Worm (Caenorhabditis elegans) whole organism, L4 larva: Measurements from ENCODE around the gene Y6G8.8.

ENCODE experiments used
- D1046.2 ChIP-seq: fragments of 200-800 bp; sonication (Bioruptor generic); IDR thresholded peaks from 2 replicates; pipeline ENCODE4 v1.3.6; 2022; ENCODE audit warnings: missing genetic modification characterization, missing compliant biosample characterization
- F26F4.8 ChIP-seq: fragments of 200-800 bp; sonication (Bioruptor generic); conservative IDR thresholded peaks from 2 replicates; pipeline ENCODE4 v1.3.6; 2022; ENCODE audit warnings: missing genetic modification characterization, missing compliant biosample characterization
- F37D6.2 ChIP-seq: sonication (generic microtip); optimal IDR thresholded peaks from 2 replicates; lab custom pipeline; 2016; ENCODE audit warnings: mild to moderate bottlenecking, missing genetic modification characterization, missing compliant biosample characterization
- Y105C5A.15 ChIP-seq: fragments of 200-800 bp; sonication (Bioruptor generic); IDR thresholded peaks from 2 replicates; pipeline ENCODE4 v1.3.6; 2022; ENCODE audit warnings: missing genetic modification characterization, missing compliant biosample characterization
- aha-1 ChIP-seq: fragments of 150-350 bp; peaks from one replicate; lab custom pipeline; 2014; ENCODE audit warnings: missing biosample characterization, missing genetic modification characterization
- aly-2 ChIP-seq: sonication (generic microtip); optimal IDR thresholded peaks from 2 replicates; lab custom pipeline; 2018; ENCODE audit warnings: missing biosample characterization, missing genetic modification characterization
- arid-1 ChIP-seq: fragments of 200-800 bp; sonication (Bioruptor generic); conservative IDR thresholded peaks from 2 replicates; pipeline ENCODE4 v1.3.6; 2022; ENCODE audit warnings: missing genetic modification reagents, missing genetic modification characterization, missing compliant biosample characterization
- ceh-20 ChIP-seq: fragments of 200-800 bp; sonication (Bioruptor generic); IDR thresholded peaks from 2 replicates; pipeline ENCODE4 v1.3.6; 2022; ENCODE audit warnings: missing genetic modification reagents, missing genetic modification characterization, missing compliant biosample characterization
- ceh-28 ChIP-seq: fragments of 150-350 bp; optimal IDR thresholded peaks from 2 replicates; lab custom pipeline; 2014; ENCODE audit warnings: missing biosample characterization, missing genetic modification reagents, missing genetic modification characterization
- ceh-82 ChIP-seq: sonication (generic microtip); optimal IDR thresholded peaks from 2 replicates; lab custom pipeline; 2017; ENCODE audit warnings: missing biosample characterization, missing genetic modification characterization
- ctbp-1 ChIP-seq: fragments of 200-800 bp; sonication (Bioruptor generic); IDR thresholded peaks from 2 replicates; pipeline ENCODE4 v1.3.6; 2022; ENCODE audit warnings: missing genetic modification reagents, missing genetic modification characterization, missing compliant biosample characterization
- daf-12 ChIP-seq: fragments of 150-350 bp; optimal IDR thresholded peaks from 2 replicates; lab custom pipeline; 2014; ENCODE audit warnings: missing biosample characterization, missing genetic modification reagents, missing genetic modification characterization
- daf-16 ChIP-seq, 3 experiments: sonication (generic microtip); optimal IDR thresholded peaks; 2 replicates each; lab custom pipeline; 2016 to 2017; ENCODE audit warnings: missing genetic modification characterization in 3 of 3, missing genetic modification reagents in 3 of 3, mild to moderate bottlenecking in 2 of 3, missing compliant biosample characterization in 2 of 3, missing biosample characterization in 1 of 3, moderate library complexity in 1 of 3
- daf-8 ChIP-seq: fragments of 200-800 bp; sonication (Bioruptor generic); IDR thresholded peaks from 2 replicates; pipeline ENCODE4 v1.3.6; 2022; ENCODE audit warnings: missing genetic modification characterization, missing compliant biosample characterization
- dmd-6 ChIP-seq: fragments of 200-800 bp; sonication (Bioruptor generic); IDR thresholded peaks from 2 replicates; pipeline ENCODE4 v1.3.6; 2022; ENCODE audit warnings: missing genetic modification reagents, missing genetic modification characterization, missing compliant biosample characterization
- duxl-1 ChIP-seq: sonication (generic microtip); optimal IDR thresholded peaks from 2 replicates; lab custom pipeline; 2016; ENCODE audit warnings: mild to moderate bottlenecking, missing genetic modification characterization, moderate library complexity, missing compliant biosample characterization; ENCODE audit not compliant: poor library complexity
- dve-1 ChIP-seq: sonication (generic microtip); optimal IDR thresholded peaks from 2 replicates; lab custom pipeline; 2017; ENCODE audit warnings: antibody characterized with exemption, mild to moderate bottlenecking, missing genetic modification characterization, missing compliant biosample characterization; ENCODE audit not compliant: insufficient read depth
- gei-8 ChIP-seq: fragments of 200-800 bp; sonication (Bioruptor generic); optimal IDR thresholded peaks from 2 replicates; lab custom pipeline; 2018; ENCODE audit warnings: mild to moderate bottlenecking, missing genetic modification characterization, missing compliant biosample characterization
- hlh-11 ChIP-seq: fragments of 200-800 bp; sonication (Bioruptor generic); optimal IDR thresholded peaks from 2 replicates; lab custom pipeline; 2018; ENCODE audit warnings: mild to moderate bottlenecking, missing genetic modification characterization, missing compliant biosample characterization
- hmg-1.1 ChIP-seq: fragments of 200-800 bp; sonication (Bioruptor generic); IDR thresholded peaks from 2 replicates; pipeline ENCODE4 v1.3.6; 2022; ENCODE audit warnings: missing genetic modification reagents, missing genetic modification characterization, missing compliant biosample characterization
- jun-1 ChIP-seq: fragments of 150-350 bp; optimal IDR thresholded peaks from 2 replicates; lab custom pipeline; 2014; ENCODE audit warnings: missing biosample characterization, missing genetic modification reagents, missing genetic modification characterization
- lin-1 ChIP-seq: fragments of 200-800 bp; sonication (Bioruptor generic); IDR thresholded peaks from 2 replicates; pipeline ENCODE4 v1.3.6; 2022; ENCODE audit warnings: missing genetic modification reagents, missing genetic modification characterization, missing compliant biosample characterization
- lin-29 ChIP-seq: fragments of 200-800 bp; sonication (Bioruptor generic); IDR thresholded peaks from 2 replicates; pipeline ENCODE4 v1.3.6; 2022; ENCODE audit warnings: missing genetic modification reagents, missing genetic modification characterization, missing compliant biosample characterization
- mdt-29 ChIP-seq: fragments of 200-800 bp; sonication (Bioruptor generic); IDR thresholded peaks from 2 replicates; pipeline ENCODE4 v1.3.6; 2022; ENCODE audit warnings: missing genetic modification reagents, missing genetic modification characterization, missing compliant biosample characterization
- nhr-111 ChIP-seq: fragments of 200-800 bp; sonication (Bioruptor generic); optimal IDR thresholded peaks from 2 replicates; lab custom pipeline; 2018; ENCODE audit warnings: mild to moderate bottlenecking, missing genetic modification characterization, missing compliant biosample characterization
- nhr-25 ChIP-seq: sonication (generic microtip); optimal IDR thresholded peaks from 2 replicates; lab custom pipeline; 2017; ENCODE audit warnings: missing genetic modification characterization, mild to moderate bottlenecking, missing compliant biosample characterization, antibody characterized with exemption, moderate library complexity, borderline replicate concordance; ENCODE audit not compliant: insufficient read depth
- nhr-28 ChIP-seq: fragments of 150-350 bp; optimal IDR thresholded peaks from 2 replicates; lab custom pipeline; 2014; ENCODE audit warnings: missing biosample characterization, missing genetic modification characterization
- nhr-77 ChIP-seq: fragments of 150-350 bp; optimal IDR thresholded peaks from 2 replicates; lab custom pipeline; 2014; ENCODE audit warnings: missing biosample characterization, missing genetic modification characterization
- pha-4 ChIP-seq, 2 experiments: fragments of 150-350 bp in 1 of 2; fragments of 200-800 bp in 1 of 2; sonication (Bioruptor generic) in 1 of 2; IDR thresholded peaks in 1 of 2; optimal IDR thresholded peaks in 1 of 2; 2 replicates each; pipeline versions ENCODE4 v1.3.6 to Lab custom; 2014 to 2022; ENCODE audit warnings: missing genetic modification characterization in 2 of 2, missing genetic modification reagents in 2 of 2, missing biosample characterization in 1 of 2, missing compliant biosample characterization in 1 of 2
- pqm-1 ChIP-seq: sonication (generic microtip); optimal IDR thresholded peaks from 2 replicates; lab custom pipeline; 2017; ENCODE audit warnings: missing biosample characterization, missing genetic modification characterization
- rbr-2 ChIP-seq: sonication (generic microtip); optimal IDR thresholded peaks from 2 replicates; lab custom pipeline; 2016; ENCODE audit warnings: missing genotype, missing genetic modification characterization, missing compliant biosample characterization
- saeg-2 ChIP-seq: fragments of 200-800 bp; sonication (Bioruptor generic); IDR thresholded peaks from 2 replicates; pipeline ENCODE4 v1.3.6; 2022; ENCODE audit warnings: missing genetic modification reagents, missing genetic modification characterization, missing compliant biosample characterization
- sdz-12 ChIP-seq: fragments of 200-800 bp; sonication (Bioruptor generic); optimal IDR thresholded peaks from 2 replicates; lab custom pipeline; 2018; ENCODE audit warnings: mild to moderate bottlenecking, missing genetic modification characterization, missing compliant biosample characterization
- set-16 ChIP-seq: fragments of 200-800 bp; sonication (Bioruptor generic); IDR thresholded peaks from 2 replicates; pipeline ENCODE4 v1.3.6; 2022; ENCODE audit warnings: missing genetic modification reagents, missing genetic modification characterization, missing compliant biosample characterization
- skn-1 ChIP-seq: fragments of 150-350 bp; optimal IDR thresholded peaks from 2 replicates; lab custom pipeline; 2014; ENCODE audit warnings: missing biosample characterization, missing genetic modification characterization
- snpc-4 ChIP-seq: fragments of 150-350 bp; optimal IDR thresholded peaks from 2 replicates; lab custom pipeline; 2014; ENCODE audit warnings: missing biosample characterization, missing genetic modification characterization
- unc-62 ChIP-seq, 3 experiments: fragments of 150-350 bp in 1 of 3; sonication (generic microtip); optimal IDR thresholded peaks in 2 of 3; peaks in 1 of 3; 1 replicate in 1 of 3; 2 replicates in 2 of 3; lab custom pipeline; 2014 to 2017; ENCODE audit warnings: missing biosample characterization in 3 of 3, missing genetic modification characterization in 3 of 3, missing genetic modification reagents in 3 of 3, missing genotype in 1 of 3
- zip-2 ChIP-seq: fragments of 150-350 bp; optimal IDR thresholded peaks from 2 replicates; lab custom pipeline; 2014; ENCODE audit warnings: missing biosample characterization, missing genetic modification characterization
- ztf-11 ChIP-seq: fragments of 150-350 bp; optimal IDR thresholded peaks from 2 replicates; lab custom pipeline; 2014; ENCODE audit warnings: missing biosample characterization, missing genetic modification characterization
- ztf-7 ChIP-seq: fragments of 150-350 bp; optimal IDR thresholded peaks from 2 replicates; lab custom pipeline; 2014; ENCODE audit warnings: missing biosample characterization, missing genetic modification characterization

The Y6G8.8 gene

ce11 chrV:17620266-17620665 lies at the start of gene Y6G8.8:
Y6G8.8 (plus strand) TSS chrV:17620566.
- TF ChIP-seq ctbp-1 (GFP tag; lab: Robert Waterston, UW) (no peak), arid-1 (no peak), skn-1 (tag; lab: Kevin White, UChicago) (no peak), gei-8 (no peak), duxl-1 (tag; lab: Kevin White, UChicago) (no peak), daf-12 (tag; lab: Kevin White, UChicago) (no peak), hmg-1.1 (GFP tag; lab: Robert Waterston, UW) (no peak), zip-2 (no peak), ceh-82 (tag; lab: Kevin White, UChicago) (no peak), saeg-2 (GFP tag; lab: Robert Waterston, UW) (no peak), F37D6.2 (tag; lab: Kevin White, UChicago) (no peak), mdt-29 (GFP tag; lab: Robert Waterston, UW) (no peak), ztf-11 (tag; lab: Kevin White, UChicago) (no peak), pha-4 (GFP tag; IDR thresholded peaks at IDR 0.05; lab: Robert Waterston, UW) (no peak), pha-4 (tag; optimal IDR thresholded peaks at IDR 0.05; lab: Kevin White, UChicago) (no peak), lin-29 (GFP tag; lab: Robert Waterston, UW) (no peak), sdz-12 (GFP tag; lab: Kevin White, UChicago) (no peak), F26F4.8 (no peak), ztf-7 (tag; lab: Kevin White, UChicago) (no peak)

DNA sequence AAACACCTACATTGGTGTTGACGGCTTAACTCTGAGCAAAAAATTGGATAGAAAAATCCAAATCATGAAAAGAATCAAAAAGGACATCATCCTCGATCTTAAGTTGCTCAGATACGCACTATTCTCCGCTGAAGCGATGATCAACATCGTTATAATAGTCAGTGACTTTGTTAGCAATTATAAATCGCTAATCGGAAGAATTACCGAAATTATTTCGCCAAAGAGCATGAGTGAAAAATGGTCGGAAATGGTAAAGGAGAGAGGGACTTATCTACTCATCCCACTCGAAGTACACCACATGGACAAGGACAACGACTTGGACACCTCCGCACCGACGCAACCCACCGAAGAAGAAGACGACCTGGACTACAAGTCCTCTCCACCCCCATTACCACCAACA lies 40.3 kb upstream of the Y6G8.8 start:
- TF ChIP-seq snpc-4 = no peak
- peak in 1 of 2 experiments; percentile 81 for TF ChIP-seq unc-62 (GFP tag; optimal IDR thresholded peaks at IDR 0.05 in 1 of 2; lab: Kevin White, UChicago)
- no peak for TF ChIP-seq unc-62 (tag; optimal IDR thresholded peaks at IDR 0.05; lab: Kevin White, UChicago)
- TF ChIP-seq aha-1 (tag; lab: Kevin White, UChicago) = peak; percentile 28

DNA sequence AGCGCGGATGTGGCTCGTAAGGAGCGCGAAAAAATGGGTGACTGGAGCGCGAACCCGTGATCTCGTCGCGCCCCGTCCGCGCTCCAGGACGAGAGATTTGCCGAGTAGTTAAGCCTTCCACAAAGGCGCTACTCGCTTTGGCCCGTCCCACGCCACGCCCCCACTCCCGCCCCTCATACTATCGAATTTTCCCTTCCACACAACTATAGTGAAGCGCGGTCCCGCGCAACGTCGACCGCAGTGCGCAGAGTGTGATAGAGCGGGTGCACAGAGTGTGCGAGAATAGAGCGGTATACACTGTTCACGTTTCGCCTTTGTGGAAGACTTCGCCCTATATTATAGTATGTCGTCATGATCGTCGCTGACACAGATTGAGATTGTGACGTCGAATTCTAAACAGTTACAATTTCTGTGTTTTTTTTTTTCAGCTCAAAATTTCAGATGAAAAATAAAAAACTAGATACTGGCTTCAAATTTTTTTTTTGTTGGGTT lies 36.0 kb upstream of the Y6G8.8 start, which contains the start of gene fbxa-133:
fbxa-133 (plus strand) TSS at position 442 of the 492 bp plus-strand sequence.
- peak; percentile 65 for TF ChIP-seq set-16
- 0 out of 2 replicates have a peak, but pooled peaks have one; percentile 26 for TF ChIP-seq D1046.2 (GFP tag; lab: Robert Waterston, UW)

ce11 chrV:17595691-17596090 lies 24.7 kb upstream of the Y6G8.8 start:
- TF ChIP-seq arid-1 (no peak), mdt-29 (GFP tag; lab: Robert Waterston, UW) (no peak), lin-1 (GFP tag; lab: Robert Waterston, UW) (no peak), aha-1 (tag; lab: Kevin White, UChicago) (no peak), jun-1 (tag; lab: Kevin White, UChicago) (no peak), ceh-20 (GFP tag; lab: Robert Waterston, UW) (no peak), nhr-111 (no peak), daf-8 (GFP tag; lab: Robert Waterston, UW) (no peak), snpc-4 (no peak), set-16 (peak; percentile 54; the same call in 1 of the 2 replicates), F26F4.8 (0 out of 2 replicates have a peak, but pooled peaks have one; percentile 17), rbr-2 (no peak)

DNA sequence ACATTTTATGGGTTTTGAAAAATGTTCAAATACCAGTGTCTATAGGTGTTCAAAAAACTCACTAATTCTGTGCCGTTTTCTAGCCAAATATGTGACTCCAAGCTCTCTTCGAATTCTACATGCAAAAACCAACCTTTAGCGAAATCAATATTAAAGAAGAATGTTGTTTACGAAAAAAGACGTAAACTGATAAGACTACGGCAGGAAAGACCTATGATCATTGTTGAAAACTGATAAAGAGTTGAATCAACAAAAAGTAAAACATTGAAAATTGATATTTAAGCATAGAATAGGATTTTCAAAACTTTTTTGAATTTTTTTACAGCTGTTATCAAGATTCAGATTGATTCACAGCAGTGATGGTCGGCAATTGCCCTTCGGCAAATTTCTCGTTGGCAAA lies 21.6 kb upstream of the Y6G8.8 start, which contains the start of gene Y6G8.2:
Y6G8.2 (minus strand) TSS at position 147 of the 400 bp plus-strand sequence.
- TF ChIP-seq nhr-77 (tag; lab: Kevin White, UChicago) (peak; percentile 12), pqm-1 (tag; lab: Kevin White, UChicago) (peak; percentile 78), saeg-2 (GFP tag; lab: Robert Waterston, UW) (no peak), duxl-1 (tag; lab: Kevin White, UChicago) (peak; percentile 5), Y105C5A.15 (GFP tag; lab: Robert Waterston, UW) (no peak), dmd-6 (GFP tag; lab: Robert Waterston, UW) (peak; percentile 26; the same call in 1 of the 2 replicates), daf-16 (GFP tag; optimal IDR thresholded peaks at IDR 0.05; lab: Kevin White, UChicago) (peak in 1 of 2 experiments; percentile 20), daf-16 (tag; optimal IDR thresholded peaks at IDR 0.05; lab: Kevin White, UChicago) (peak; percentile 97), aly-2 (tag; lab: Kevin White, UChicago) (no peak), ceh-28 (tag; lab: Kevin White, UChicago) (no peak), hlh-11 (tag; lab: Kevin White, UChicago) (peak; percentile 22), nhr-25 (no peak), snpc-4 (no peak), nhr-28 (tag; lab: Kevin White, UChicago) (peak; percentile 44), ceh-20 (GFP tag; lab: Robert Waterston, UW) (no peak), dve-1 (peak; percentile 46)
